Fruit fly (Drosophila melanogaster) whole organism, prepupa: ENCODE data around the gene CG15629.

Source experiments
- Blimp-1 ChIP-seq: fragments of 200-800 bp; sonication (Bioruptor generic); optimal IDR thresholded peaks from 3 replicates; lab custom pipeline; 2017; ENCODE audit warnings: missing biosample characterization, missing genetic modification characterization, mild to moderate bottlenecking, moderate library complexity, missing genetic modification reagents
- CG10631 ChIP-seq: fragments of 200-800 bp; sonication (Bioruptor generic); optimal IDR thresholded peaks from 2 replicates; lab custom pipeline; 2016; ENCODE audit warnings: missing biosample characterization, missing genetic modification characterization
- CG10669 ChIP-seq: fragments of 200-800 bp; sonication (Bioruptor generic); optimal IDR thresholded peaks from 3 replicates; lab custom pipeline; 2018; ENCODE audit warnings: missing biosample characterization, mild to moderate bottlenecking, missing genetic modification characterization, moderate library complexity
- CG11294 ChIP-seq: fragments of 200-800 bp; sonication (Bioruptor generic); IDR thresholded peaks from 2 replicates; pipeline ENCODE4 v1.3.6; 2022; ENCODE audit warnings: missing biosample characterization, missing genetic modification characterization
- CG11762 ChIP-seq: fragments of 200-800 bp; sonication (Bioruptor generic); optimal IDR thresholded peaks from 3 replicates; lab custom pipeline; 2016; ENCODE audit warnings: missing biosample characterization, missing genetic modification characterization; ENCODE audit not compliant: insufficient read depth
- CG11902 ChIP-seq: fragments of 200-800 bp; sonication (Bioruptor generic); optimal IDR thresholded peaks from 3 replicates; lab custom pipeline; 2016; ENCODE audit warnings: missing biosample characterization, missing genetic modification characterization
- CG15336 ChIP-seq: fragments of 200-800 bp; sonication (Bioruptor generic); IDR thresholded peaks from 2 replicates; pipeline ENCODE4 v1.3.6; 2022; ENCODE audit warnings: missing biosample characterization, missing genetic modification characterization
- CG1621 ChIP-seq: fragments of 200-800 bp; sonication (Bioruptor generic); optimal IDR thresholded peaks from 3 replicates; lab custom pipeline; 2018; ENCODE audit warnings: missing biosample characterization, mild to moderate bottlenecking, missing genetic modification characterization
- CG16779 ChIP-seq: fragments of 200-800 bp; sonication (Bioruptor generic); optimal IDR thresholded peaks from 3 replicates; lab custom pipeline; 2017; ENCODE audit warnings: missing biosample characterization, mild to moderate bottlenecking, missing genetic modification characterization
- CG3032 ChIP-seq: fragments of 200-800 bp; optimal IDR thresholded peaks from 2 replicates; lab custom pipeline; 2019; ENCODE audit warnings: missing biosample characterization, mild to moderate bottlenecking, missing genetic modification characterization, moderate library complexity
- CG31627 ChIP-seq: fragments of 200-800 bp; sonication (Bioruptor generic); optimal IDR thresholded peaks from 3 replicates; lab custom pipeline; 2016; ENCODE audit warnings: missing biosample characterization, missing genetic modification characterization
- CG32006 ChIP-seq: fragments of 200-800 bp; sonication (Bioruptor generic); optimal IDR thresholded peaks from 3 replicates; lab custom pipeline; 2017; ENCODE audit warnings: missing biosample characterization, mild to moderate bottlenecking, missing genetic modification characterization
- CG34406 ChIP-seq: fragments of 200-800 bp; sonication (Bioruptor generic); optimal IDR thresholded peaks from 3 replicates; lab custom pipeline; 2016; ENCODE audit warnings: missing biosample characterization, missing genetic modification characterization
- CG3919 ChIP-seq: fragments of 200-800 bp; sonication (Bioruptor generic); optimal IDR thresholded peaks from 3 replicates; lab custom pipeline; 2016; ENCODE audit warnings: missing biosample characterization, missing genetic modification characterization
- CG4318 ChIP-seq: fragments of 200-800 bp; sonication (Bioruptor generic); optimal IDR thresholded peaks from 3 replicates; lab custom pipeline; 2017; ENCODE audit warnings: missing biosample characterization, mild to moderate bottlenecking, missing genetic modification characterization
- CG6276 ChIP-seq: fragments of 200-800 bp; sonication (Bioruptor generic); optimal IDR thresholded peaks from 2 replicates; lab custom pipeline; 2017; ENCODE audit warnings: missing biosample characterization, mild to moderate bottlenecking, missing genetic modification characterization
- CG6808 ChIP-seq: fragments of 200-800 bp; sonication (Bioruptor generic); optimal IDR thresholded peaks from 3 replicates; lab custom pipeline; 2017; ENCODE audit warnings: missing biosample characterization, missing genetic modification characterization, mild to moderate bottlenecking, moderate library complexity, missing genetic modification reagents
- CG6854 ChIP-seq: fragments of 200-800 bp; sonication (Bioruptor generic); optimal IDR thresholded peaks from 2 replicates; lab custom pipeline; 2017; ENCODE audit warnings: missing biosample characterization, mild to moderate bottlenecking, missing genetic modification characterization
- CG7368 ChIP-seq: fragments of 200-800 bp; sonication (Bioruptor generic); optimal IDR thresholded peaks from 3 replicates; lab custom pipeline; 2016; ENCODE audit warnings: missing biosample characterization, missing genetic modification characterization
- CG8119 ChIP-seq: fragments of 200-800 bp; sonication (Bioruptor generic); IDR thresholded peaks from 3 replicates; pipeline ENCODE4 v1.3.6; 2022; ENCODE audit warnings: missing biosample characterization, missing genetic modification characterization
- CG8319 ChIP-seq: fragments of 200-800 bp; sonication (Bioruptor generic); optimal IDR thresholded peaks from 3 replicates; lab custom pipeline; 2016; ENCODE audit warnings: missing biosample characterization, missing genetic modification characterization
- CG8632 ChIP-seq: fragments of 200-800 bp; sonication (Bioruptor generic); optimal IDR thresholded peaks from 3 replicates; lab custom pipeline; 2016; ENCODE audit warnings: missing biosample characterization, missing genetic modification characterization
- CG9139 ChIP-seq: fragments of 200-800 bp; sonication (Bioruptor generic); optimal IDR thresholded peaks from 3 replicates; lab custom pipeline; 2017; ENCODE audit warnings: missing biosample characterization, mild to moderate bottlenecking, missing genetic modification characterization
- Eip75B ChIP-seq: fragments of 200-800 bp; sonication (Bioruptor generic); optimal IDR thresholded peaks from 3 replicates; lab custom pipeline; 2016; ENCODE audit warnings: missing biosample characterization, missing genetic modification characterization
- Eip78C ChIP-seq: fragments of 200-800 bp; sonication (Bioruptor generic); peaks from one replicate; lab custom pipeline; 2016; ENCODE audit warnings: missing biosample characterization, missing genetic modification characterization
- Ets21C ChIP-seq: fragments of 200-800 bp; sonication (Bioruptor generic); optimal IDR thresholded peaks from 3 replicates; lab custom pipeline; 2016; ENCODE audit warnings: missing biosample characterization, missing genetic modification characterization
- Hr38 ChIP-seq: sonication (Bioruptor generic); optimal IDR thresholded peaks from 2 replicates; lab custom pipeline; 2016; ENCODE audit warnings: missing biosample characterization, missing genetic modification characterization
- Hr39 ChIP-seq: fragments of 200-800 bp; sonication (Bioruptor generic); optimal IDR thresholded peaks from 2 replicates; lab custom pipeline; 2016; ENCODE audit warnings: missing biosample characterization, missing genetic modification characterization
- Hr4 ChIP-seq: fragments of 200-800 bp; sonication (Bioruptor generic); optimal IDR thresholded peaks from 3 replicates; lab custom pipeline; 2016; ENCODE audit warnings: missing biosample characterization, missing genetic modification characterization
- Met ChIP-seq: fragments of 200-800 bp; sonication (Bioruptor generic); optimal IDR thresholded peaks from 3 replicates; lab custom pipeline; 2016; ENCODE audit warnings: missing biosample characterization, missing genetic modification characterization
- OdsH ChIP-seq: fragments of 200-800 bp; sonication (Bioruptor generic); optimal IDR thresholded peaks from 3 replicates; lab custom pipeline; 2016; ENCODE audit warnings: missing biosample characterization, missing genetic modification characterization
- Smox ChIP-seq: fragments of 200-800 bp; sonication (Bioruptor generic); optimal IDR thresholded peaks from 3 replicates; lab custom pipeline; 2016; ENCODE audit warnings: missing biosample characterization, missing genetic modification characterization
- Sox102F ChIP-seq: fragments of 200-800 bp; sonication (Bioruptor generic); optimal IDR thresholded peaks from 2 replicates; lab custom pipeline; 2016; ENCODE audit warnings: missing biosample characterization, mild to moderate bottlenecking, missing genetic modification characterization
- Sox14 ChIP-seq: fragments of 200-800 bp; sonication (Bioruptor generic); optimal IDR thresholded peaks from 3 replicates; lab custom pipeline; 2016; ENCODE audit warnings: missing biosample characterization, missing genetic modification characterization
- acj6 ChIP-seq: fragments of 200-800 bp; sonication (Bioruptor generic); optimal IDR thresholded peaks from 3 replicates; lab custom pipeline; 2016; ENCODE audit warnings: missing biosample characterization, missing genetic modification characterization
- dac ChIP-seq: fragments of 200-800 bp; sonication (Bioruptor generic); optimal IDR thresholded peaks from 2 replicates; lab custom pipeline; 2017; ENCODE audit warnings: missing biosample characterization, mild to moderate bottlenecking, missing genetic modification characterization
- eg ChIP-seq: fragments of 200-800 bp; sonication (Bioruptor generic); IDR thresholded peaks from 3 replicates; pipeline ENCODE4 v1.3.6; 2022; ENCODE audit warnings: missing biosample characterization, missing genetic modification characterization
- esn ChIP-seq: fragments of 200-800 bp; sonication (Bioruptor generic); optimal IDR thresholded peaks from 2 replicates; lab custom pipeline; 2016; ENCODE audit warnings: missing biosample characterization, mild to moderate bottlenecking, missing genetic modification characterization, moderate library complexity
- fd59A ChIP-seq: fragments of 200-800 bp; sonication (Bioruptor generic); optimal IDR thresholded peaks from 2 replicates; lab custom pipeline; 2017; ENCODE audit warnings: missing biosample characterization, mild to moderate bottlenecking, missing genetic modification characterization, missing genetic modification reagents
- fkh ChIP-seq: fragments of 200-800 bp; sonication (Bioruptor generic); optimal IDR thresholded peaks from 3 replicates; lab custom pipeline; 2017; ENCODE audit warnings: missing biosample characterization, mild to moderate bottlenecking, missing genetic modification characterization, moderate library complexity
- lz ChIP-seq: fragments of 200-800 bp; sonication (Bioruptor generic); optimal IDR thresholded peaks from 3 replicates; lab custom pipeline; 2016; ENCODE audit warnings: missing biosample characterization, missing genetic modification characterization
- net ChIP-seq: fragments of 200-800 bp; sonication (Bioruptor generic); optimal IDR thresholded peaks from 3 replicates; lab custom pipeline; 2016; ENCODE audit warnings: missing biosample characterization, missing genetic modification characterization
- salr ChIP-seq, 2 experiments: fragments of 200-800 bp; sonication (Bioruptor generic); optimal IDR thresholded peaks; 3 replicates each; lab custom pipeline; 2016 to 2018; ENCODE audit warnings: missing biosample characterization in 2 of 2, missing genetic modification characterization in 2 of 2, mild to moderate bottlenecking in 1 of 2
- svp ChIP-seq: fragments of 200-800 bp; sonication (Bioruptor generic); peaks from one replicate; lab custom pipeline; 2016; ENCODE audit warnings: missing biosample characterization, missing genetic modification characterization
- topi ChIP-seq: fragments of 200-800 bp; sonication (Bioruptor generic); optimal IDR thresholded peaks from 3 replicates; lab custom pipeline; 2016; ENCODE audit warnings: missing biosample characterization, missing genetic modification characterization
- vri ChIP-seq: fragments of 200-800 bp; sonication (Bioruptor generic); optimal IDR thresholded peaks from 3 replicates; lab custom pipeline; 2016; ENCODE audit warnings: missing biosample characterization, mild to moderate bottlenecking, missing genetic modification characterization

CG15629 gene

dm6 chr2L:4810044-4810609 is 2.7 kb upstream of the CG15629 start (continued):
- TF ChIP-seq lz (GFP tag; lab: Kevin White, UChicago) (peak; percentile 26), acj6 (GFP tag; lab: Kevin White, UChicago) (peak; percentile 17), vri (GFP tag; lab: Kevin White, UChicago) (peak; percentile 25), CG31627 (GFP tag; lab: Kevin White, UChicago) (no peak), CG32006 (no peak), Blimp-1 (GFP tag; lab: Kevin White, UChicago) (no peak), CG16779 (tag; lab: Kevin White, UChicago) (no peak), OdsH (peak; percentile 11), CG3919 (GFP tag; lab: Kevin White, UChicago) (peak; percentile 42), topi (GFP tag; lab: Kevin White, UChicago) (peak; percentile 12), CG4318 (GFP tag; lab: Kevin White, UChicago) (no peak), CG8119 (GFP tag; lab: Robert Waterston, UW) (no peak; the same call in 2 of the 3 replicates), CG6854 (GFP tag; lab: Kevin White, UChicago) (peak; percentile 79), CG6276 (no peak), eg (GFP tag; lab: Robert Waterston, UW) (peak; percentile 36; the same call in 1 of the 3 replicates), CG3032 (tag; lab: Kevin White, UChicago) (peak; percentile 28), Met (GFP tag; lab: Kevin White, UChicago) (peak; percentile 28), CG15336 (GFP tag; lab: Robert Waterston, UW) (peak; percentile 46; the same call in 1 of the 2 replicates), CG10669 (GFP tag; lab: Kevin White, UChicago) (no peak), esn (peak; percentile 49), net (no peak), CG1621 (tag; lab: Kevin White, UChicago) (no peak)

- peak; percentile 38 for TF ChIP-seq CG8319
- no peak for TF ChIP-seq Hr38 (GFP tag; lab: Kevin White, UChicago)
- TF ChIP-seq CG8632 (GFP tag; lab: Kevin White, UChicago): peak; percentile 71
- peak; percentile 95 for TF ChIP-seq Eip78C (GFP tag; lab: Kevin White, UChicago)
- peak; percentile 69 for TF ChIP-seq fd59A (GFP tag; lab: Kevin White, UChicago)
- TF ChIP-seq CG16779 (tag; lab: Kevin White, UChicago): no peak
- TF ChIP-seq salr (GFP tag; optimal IDR thresholded peaks at IDR 0.05; lab: Kevin White, UChicago): peak in 1 of 2 experiments; percentile 83
- peak; percentile 11 for TF ChIP-seq CG9139 (GFP tag; lab: Kevin White, UChicago)
- TF ChIP-seq CG4318 (GFP tag; lab: Kevin White, UChicago): peak; percentile 69
- peak; percentile 56 for TF ChIP-seq Sox14 (GFP tag; lab: Kevin White, UChicago)
- peak; percentile 66 for TF ChIP-seq CG15336 (GFP tag; lab: Robert Waterston, UW)
- TF ChIP-seq CG10631 (GFP tag; lab: Kevin White, UChicago): peak; percentile 76
- TF ChIP-seq CG6808 (GFP tag; lab: Kevin White, UChicago): peak; percentile 77
- TF ChIP-seq CG11902 (GFP tag; lab: Kevin White, UChicago): peak; percentile 46
- TF ChIP-seq CG6276: peak; percentile 67
- TF ChIP-seq topi (GFP tag; lab: Kevin White, UChicago): peak; percentile 61
- peak; percentile 69 for TF ChIP-seq CG3032 (tag; lab: Kevin White, UChicago)
- peak; percentile 59 for TF ChIP-seq Hr39 (GFP tag; lab: Kevin White, UChicago)
- peak; percentile 57 for TF ChIP-seq net
- peak; percentile 83 for TF ChIP-seq esn
- no peak for TF ChIP-seq svp (GFP tag; lab: Kevin White, UChicago)
- TF ChIP-seq lz (GFP tag; lab: Kevin White, UChicago): peak; percentile 62
- TF ChIP-seq CG11294 (GFP tag; lab: Robert Waterston, UW): no peak
- peak; percentile 64 for TF ChIP-seq Hr4 (GFP tag; lab: Kevin White, UChicago)
- peak; percentile 65 for TF ChIP-seq Smox (GFP tag; lab: Kevin White, UChicago)
- TF ChIP-seq dac (GFP tag; lab: Kevin White, UChicago): peak; percentile 7
- peak; percentile 38 for TF ChIP-seq Sox102F
- TF ChIP-seq CG34406 (GFP tag; lab: Kevin White, UChicago): peak; percentile 57
- TF ChIP-seq OdsH: peak; percentile 70
- TF ChIP-seq eg (GFP tag; lab: Robert Waterston, UW): 0 out of 3 replicates have a peak, but pooled peaks have one; percentile 6
- TF ChIP-seq Met (GFP tag; lab: Kevin White, UChicago): peak; percentile 72
- no peak for TF ChIP-seq CG7368 (GFP tag; lab: Kevin White, UChicago)
- peak; percentile 57 for TF ChIP-seq fkh
- peak; percentile 12 for TF ChIP-seq Ets21C (GFP tag; lab: Kevin White, UChicago)
- TF ChIP-seq CG11762 (GFP tag; lab: Kevin White, UChicago): peak; percentile 46
- peak; percentile 50 for TF ChIP-seq Eip75B (GFP tag; lab: Kevin White, UChicago)
Observed at dm6 chr2L:4810697-4811490, 1.9 kb upstream of the CG15629 start.
